Worm (Caenorhabditis elegans): ENCODE data around the gene ZK697.8.

DNA sequence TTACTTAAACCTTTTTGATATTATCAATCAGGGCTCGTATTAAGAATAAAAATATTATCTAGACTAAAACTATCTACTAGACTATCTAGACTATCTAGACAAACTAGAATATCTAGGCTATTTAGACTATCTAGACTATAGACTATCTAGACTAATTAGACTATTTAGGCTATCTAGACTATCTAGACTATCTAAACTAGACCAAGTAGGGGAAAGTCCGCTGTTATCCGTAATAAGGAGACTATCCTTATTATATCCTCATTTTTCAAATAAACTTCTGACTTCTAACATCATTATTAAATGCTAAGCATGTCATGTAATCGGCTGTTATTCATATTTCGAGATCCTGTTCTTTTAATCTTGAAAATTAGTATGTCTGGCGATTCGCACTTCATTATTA, 27.0 kb downstream of the ZK697.8 start, which contains the start of gene srw-101:
- no peak for TF ChIP-seq lin-1 (GFP tag; IDR thresholded peaks at IDR 0.05)
- TF ChIP-seq hlh-11 (tag; optimal IDR thresholded peaks at IDR 0.05): no peak
- TF ChIP-seq R02D3.7 (tag; optimal IDR thresholded peaks at IDR 0.05): no peak
- no peak for TF ChIP-seq arid-1 (GFP tag; conservative IDR thresholded peaks at IDR 0.05)
- TF ChIP-seq ces-1 (GFP tag; optimal IDR thresholded peaks at IDR 0.05): no peak
- TF ChIP-seq madf-9 (GFP tag; conservative IDR thresholded peaks at IDR 0.05): no peak
- TF ChIP-seq dmd-8 (GFP tag; IDR thresholded peaks at IDR 0.05): no peak
- TF ChIP-seq ztf-11 (tag; optimal IDR thresholded peaks at IDR 0.05): no peak
- no peak for TF ChIP-seq unc-62 (GFP tag; optimal IDR thresholded peaks at IDR 0.05 in 1 of 2)
- no peak for TF ChIP-seq unc-62 (tag; optimal IDR thresholded peaks at IDR 0.05)
- TF ChIP-seq mxl-3 (GFP tag; optimal IDR thresholded peaks at IDR 0.05): no peak
- no peak for TF ChIP-seq attf-4 (tag; optimal IDR thresholded peaks at IDR 0.05)

Data from whole organism, L4 larva.